Worm (Caenorhabditis elegans) whole organism, L2 larva: ENCODE results near the gene ceh-19.

Experiments
- Y55F3AM.14 ChIP-seq: fragments of 200-800 bp; sonication (Bioruptor generic); optimal IDR thresholded peaks from 2 replicates; lab custom pipeline; 2018; ENCODE audit warnings: mild to moderate bottlenecking, missing genetic modification characterization, missing compliant biosample characterization
- ZK546.5 ChIP-seq: sonication (generic microtip); optimal IDR thresholded peaks from 2 replicates; lab custom pipeline; 2017; ENCODE audit warnings: missing biosample characterization, missing genetic modification characterization
- ama-1 ChIP-seq: fragments of 150-350 bp; optimal IDR thresholded peaks from 2 replicates; lab custom pipeline; 2018; ENCODE audit warnings: inconsistent platforms
- blmp-1 ChIP-seq: sonication (generic microtip); optimal IDR thresholded peaks from 2 replicates; lab custom pipeline; 2017; ENCODE audit warnings: missing genetic modification characterization, mild to moderate bottlenecking, missing compliant biosample characterization, antibody characterized with exemption, moderate library complexity; ENCODE audit not compliant: insufficient read depth
- crh-2 ChIP-seq: sonication (generic microtip); optimal IDR thresholded peaks from 2 replicates; lab custom pipeline; 2017; ENCODE audit warnings: missing biosample characterization, missing genetic modification characterization
- dmd-4 ChIP-seq: sonication (generic microtip); optimal IDR thresholded peaks from 2 replicates; lab custom pipeline; 2017; ENCODE audit warnings: missing biosample characterization, missing genetic modification characterization
- egl-27 ChIP-seq: sonication (generic microtip); optimal IDR thresholded peaks from 3 replicates; lab custom pipeline; 2017; ENCODE audit warnings: missing biosample characterization, missing genetic modification reagents, missing genetic modification characterization
- elt-1 ChIP-seq: fragments of 150-350 bp; optimal IDR thresholded peaks from 2 replicates; lab custom pipeline; 2014; ENCODE audit warnings: missing biosample characterization, missing genetic modification characterization
- elt-3 ChIP-seq: sonication (generic microtip); optimal IDR thresholded peaks from 2 replicates; lab custom pipeline; 2017; ENCODE audit warnings: missing biosample characterization, missing genetic modification characterization
- fos-1 ChIP-seq: fragments of 150-350 bp; optimal IDR thresholded peaks from 2 replicates; lab custom pipeline; 2014; ENCODE audit warnings: missing biosample characterization, missing genetic modification characterization
- gmeb-1 ChIP-seq: fragments of 150-350 bp; optimal IDR thresholded peaks from 2 replicates; lab custom pipeline; 2014; ENCODE audit warnings: missing biosample characterization, missing genetic modification characterization
- lin-11 ChIP-seq: fragments of 150-350 bp; sonication (generic microtip); optimal IDR thresholded peaks from 2 replicates; lab custom pipeline; 2014; ENCODE audit warnings: missing biosample characterization, missing genetic modification characterization, inconsistent platforms, mixed read lengths
- lin-13 ChIP-seq: fragments of 150-350 bp; optimal IDR thresholded peaks from 2 replicates; lab custom pipeline; 2014; ENCODE audit warnings: missing biosample characterization, missing genetic modification reagents, missing genetic modification characterization
- lin-39 ChIP-seq: fragments of 150-350 bp; optimal IDR thresholded peaks from 2 replicates; lab custom pipeline; 2014; ENCODE audit warnings: missing biosample characterization, missing genetic modification reagents, missing genetic modification characterization
- lsy-2 ChIP-seq, 2 experiments: fragments of 150-350 bp in 1 of 2; sonication (generic microtip) in 1 of 2; optimal IDR thresholded peaks; 2 replicates each; lab custom pipeline; 2014 to 2017; ENCODE audit warnings: missing biosample characterization in 2 of 2, missing genetic modification characterization in 2 of 2
- mab-5 ChIP-seq: fragments of 150-350 bp; optimal IDR thresholded peaks from 2 replicates; lab custom pipeline; 2014; ENCODE audit warnings: missing biosample characterization, missing genetic modification characterization
- mbf-1 ChIP-seq: sonication (generic microtip); optimal IDR thresholded peaks from 2 replicates; lab custom pipeline; 2017; ENCODE audit warnings: missing biosample characterization, missing genetic modification characterization
- mdl-1 ChIP-seq, 2 experiments: fragments of 150-350 bp in 1 of 2; sonication (generic microtip) in 1 of 2; optimal IDR thresholded peaks; 2 replicates each; lab custom pipeline; 2017; ENCODE audit warnings: missing biosample characterization in 2 of 2, missing genetic modification characterization in 2 of 2
- nhr-10 ChIP-seq: sonication (generic microtip); optimal IDR thresholded peaks from 2 replicates; lab custom pipeline; 2017; ENCODE audit warnings: missing biosample characterization, missing genetic modification characterization
- nhr-11 ChIP-seq: fragments of 150-350 bp; optimal IDR thresholded peaks from 2 replicates; lab custom pipeline; 2014; ENCODE audit warnings: missing biosample characterization, missing genetic modification characterization
- nhr-12 ChIP-seq: fragments of 150-350 bp; optimal IDR thresholded peaks from 2 replicates; lab custom pipeline; 2014; ENCODE audit warnings: missing biosample characterization, missing genetic modification characterization
- nhr-129 ChIP-seq: fragments of 150-350 bp; optimal IDR thresholded peaks from 2 replicates; lab custom pipeline; 2014; ENCODE audit warnings: missing biosample characterization, missing genetic modification characterization
- nhr-21 ChIP-seq: fragments of 150-350 bp; optimal IDR thresholded peaks from 2 replicates; lab custom pipeline; 2014; ENCODE audit warnings: missing biosample characterization, missing genetic modification characterization
- nhr-25 ChIP-seq: fragments of 150-350 bp; sonication (generic microtip); optimal IDR thresholded peaks from 3 replicates; lab custom pipeline; 2014; ENCODE audit warnings: missing biosample characterization, missing genetic modification characterization
- nhr-6 ChIP-seq: fragments of 150-350 bp; optimal IDR thresholded peaks from 2 replicates; lab custom pipeline; 2014; ENCODE audit warnings: missing biosample characterization, missing genetic modification characterization
- nhr-77 ChIP-seq: fragments of 150-350 bp; optimal IDR thresholded peaks from 2 replicates; lab custom pipeline; 2014; ENCODE audit warnings: missing biosample characterization, missing genetic modification characterization
- sem-4 ChIP-seq: fragments of 150-350 bp; optimal IDR thresholded peaks from 2 replicates; lab custom pipeline; 2014; ENCODE audit warnings: missing biosample characterization, missing genetic modification reagents, missing genetic modification characterization
- skn-1 ChIP-seq: sonication (generic microtip); optimal IDR thresholded peaks from 2 replicates; lab custom pipeline; 2017; ENCODE audit warnings: missing biosample characterization, missing genetic modification characterization
- sma-3 ChIP-seq: sonication (generic microtip); optimal IDR thresholded peaks from 2 replicates; lab custom pipeline; 2016; ENCODE audit warnings: missing genetic modification reagents, missing genetic modification characterization, missing compliant biosample characterization
- sma-9 ChIP-seq, 2 experiments: fragments of 150-350 bp in 1 of 2; sonication (generic microtip) in 1 of 2; optimal IDR thresholded peaks; 2 replicates each; lab custom pipeline; 2014 to 2016; ENCODE audit warnings: missing genetic modification characterization in 2 of 2, mild to moderate bottlenecking in 1 of 2, missing biosample characterization in 1 of 2, missing compliant biosample characterization in 1 of 2, missing genetic modification reagents in 1 of 2, moderate library complexity in 1 of 2
- snpc-4 ChIP-seq: fragments of 150-350 bp; optimal IDR thresholded peaks from 2 replicates; lab custom pipeline; 2014; ENCODE audit warnings: missing biosample characterization, missing genetic modification characterization
- unc-39 ChIP-seq: fragments of 150-350 bp; optimal IDR thresholded peaks from 2 replicates; lab custom pipeline; 2014; ENCODE audit warnings: missing biosample characterization, missing genetic modification characterization
- unc-55 ChIP-seq: fragments of 150-350 bp; sonication (generic microtip); optimal IDR thresholded peaks from 3 replicates; lab custom pipeline; 2014; ENCODE audit warnings: missing biosample characterization, missing genetic modification reagents, missing genetic modification characterization
- unc-62 ChIP-seq: fragments of 150-350 bp; optimal IDR thresholded peaks from 2 replicates; lab custom pipeline; 2014; ENCODE audit warnings: missing biosample characterization, missing genetic modification reagents, missing genetic modification characterization
- ztf-1 ChIP-seq: fragments of 200-800 bp; sonication (Bioruptor generic); conservative IDR thresholded peaks from 2 replicates; pipeline ENCODE4 v1.3.6; 2022; ENCODE audit warnings: missing genetic modification characterization, missing compliant biosample characterization
- ztf-11 ChIP-seq: sonication (generic microtip); optimal IDR thresholded peaks from 2 replicates; lab custom pipeline; 2017; ENCODE audit warnings: missing biosample characterization, missing genetic modification characterization
- ztf-4 ChIP-seq: fragments of 150-350 bp; optimal IDR thresholded peaks from 2 replicates; lab custom pipeline; 2014; ENCODE audit warnings: missing biosample characterization, missing genetic modification characterization

ceh-19 gene

ce11 chrIV:7955849-7956248 lies at the start of gene ceh-19:
Gene ceh-19 (minus strand): TSS chrIV:7955949.
- TF ChIP-seq elt-3 = no peak
- TF ChIP-seq fos-1 (tag; lab: Kevin White, UChicago) = no peak
- TF ChIP-seq crh-2 = no peak
- TF ChIP-seq snpc-4 (tag; lab: Kevin White, UChicago) = no peak
- no peak for TF ChIP-seq nhr-6 (tag; lab: Kevin White, UChicago)
- TF ChIP-seq gmeb-1 (tag; lab: Kevin White, UChicago) = no peak
- TF ChIP-seq ZK546.5 (tag; lab: Kevin White, UChicago) = no peak
- TF ChIP-seq nhr-129 (tag; lab: Kevin White, UChicago) = no peak
- no peak for TF ChIP-seq nhr-21 (tag; lab: Kevin White, UChicago)
- no peak for TF ChIP-seq egl-27 (tag; lab: Kevin White, UChicago)
- no peak for TF ChIP-seq lin-13
- no peak for TF ChIP-seq unc-55 (GFP tag; lab: Kevin White, UChicago)
- TF ChIP-seq nhr-10 (tag; lab: Kevin White, UChicago) = no peak
- no peak for TF ChIP-seq nhr-12 (tag; lab: Kevin White, UChicago)
- no peak for TF ChIP-seq dmd-4 (tag; lab: Kevin White, UChicago)
- TF ChIP-seq sma-9 (GFP tag; optimal IDR thresholded peaks at IDR 0.05; lab: Kevin White, UChicago) = no peak
- TF ChIP-seq sma-9 (tag; optimal IDR thresholded peaks at IDR 0.05; lab: Kevin White, UChicago) = no peak
- TF ChIP-seq sem-4 (tag; lab: Kevin White, UChicago) = no peak

DNA sequence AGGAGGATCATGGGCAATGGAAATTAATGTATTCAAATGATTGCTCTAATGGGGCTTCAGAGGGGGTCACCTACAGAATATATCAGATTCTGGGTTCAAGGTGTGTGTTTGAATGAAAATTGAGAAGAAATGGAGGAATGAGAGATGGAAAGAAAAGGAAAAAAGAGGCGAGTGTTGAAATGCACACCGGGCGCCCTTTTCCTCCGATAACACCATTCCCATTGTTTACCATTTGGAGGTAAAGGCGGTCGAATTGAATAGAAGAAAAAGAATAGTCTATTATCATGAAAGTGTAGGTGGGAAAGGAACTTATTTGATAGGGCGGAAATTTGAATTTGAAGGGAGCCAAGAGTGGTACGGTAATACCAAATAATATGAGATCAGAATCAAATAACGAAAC lies 49.6 kb upstream of the ceh-19 start:
- TF ChIP-seq fos-1 (tag; lab: Kevin White, UChicago) (peak; percentile 23), nhr-25 (tag; lab: Kevin White, UChicago) (no peak)
- TF ChIP-seq, all 48 proteins: peak for 1

- TF ChIP-seq nhr-6 (tag; lab: Kevin White, UChicago) (no peak), lin-11 (tag; lab: Kevin White, UChicago) (no peak), unc-62 (no peak), lin-39 (tag; lab: Kevin White, UChicago) (no peak), unc-55 (GFP tag; lab: Kevin White, UChicago) (no peak), sma-3 (GFP tag; lab: Kevin White, UChicago) (no peak), ztf-11 (tag; lab: Kevin White, UChicago) (no peak), skn-1 (no peak), unc-39 (tag; lab: Kevin White, UChicago) (no peak), sem-4 (tag; lab: Kevin White, UChicago) (no peak), mbf-1 (tag; lab: Kevin White, UChicago) (no peak), nhr-25 (tag; lab: Kevin White, UChicago) (no peak), gmeb-1 (tag; lab: Kevin White, UChicago) (no peak)
Measured at ce11 chrIV:8004019-8004418, 48.3 kb upstream of the ceh-19 start, which contains the start of gene rig-4. Gene rig-4 (minus strand): TSS chrIV:8004119.

DNA sequence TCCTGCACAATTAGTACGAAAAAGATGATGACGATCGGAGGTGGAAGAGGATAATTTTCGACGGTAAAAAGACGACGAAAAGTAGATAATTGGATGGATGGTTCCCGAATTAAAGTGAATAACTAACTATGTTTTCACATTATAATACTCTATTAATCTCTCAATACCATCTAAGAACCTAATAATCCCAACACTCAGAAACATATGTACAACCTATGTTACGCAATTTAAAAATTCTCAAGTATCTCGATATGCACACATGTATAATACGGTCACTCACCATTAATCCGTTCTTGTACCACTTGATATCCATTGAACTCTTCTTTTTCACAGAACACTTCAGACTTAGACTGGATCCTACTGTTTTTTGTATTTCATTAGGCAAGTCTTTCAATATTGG lies 45.0 kb upstream of the ceh-19 start:
- TF ChIP-seq nhr-25 (tag; lab: Kevin White, UChicago) (peak; percentile 31), lin-13 (no peak)
- TF ChIP-seq, all 48 proteins: peak for 1

DNA sequence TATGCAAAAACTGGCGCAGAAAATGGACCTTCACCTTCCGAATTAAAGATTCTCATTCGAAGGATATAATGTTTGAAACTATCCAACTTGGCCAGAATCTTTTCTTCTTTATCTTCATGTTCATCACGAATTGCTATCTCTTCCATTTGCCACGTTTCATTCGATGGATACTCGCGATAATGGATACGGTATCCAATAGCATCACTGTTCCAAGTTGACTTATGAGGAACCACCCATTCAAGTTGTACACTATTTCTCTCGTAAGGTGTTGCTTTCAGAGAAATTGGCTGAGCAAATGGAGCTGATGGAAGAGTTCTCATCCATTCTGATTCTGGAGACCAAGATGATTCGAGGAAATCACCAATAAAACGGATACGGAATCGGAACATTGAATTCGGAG lies 39.0 kb upstream of the ceh-19 start:
- TF ChIP-seq ztf-4 (tag; lab: Kevin White, UChicago) (no peak), Y55F3AM.14 (no peak), nhr-77 (tag; lab: Kevin White, UChicago) (no peak), elt-1 (tag; lab: Kevin White, UChicago) (no peak), sma-9 (GFP tag; optimal IDR thresholded peaks at IDR 0.05; lab: Kevin White, UChicago) (no peak), sma-9 (tag; optimal IDR thresholded peaks at IDR 0.05; lab: Kevin White, UChicago) (no peak), nhr-11 (tag; lab: Kevin White, UChicago) (no peak), mab-5 (tag; lab: Kevin White, UChicago) (no peak), mdl-1 (tag; optimal IDR thresholded peaks at IDR 0.05; lab: Kevin White, UChicago) (no peak), nhr-21 (tag; lab: Kevin White, UChicago) (no peak), ZK546.5 (tag; lab: Kevin White, UChicago) (no peak), gmeb-1 (tag; lab: Kevin White, UChicago) (no peak), ztf-1 (GFP tag; lab: Robert Waterston, UW) (no peak), skn-1 (no peak), nhr-10 (tag; lab: Kevin White, UChicago) (no peak), lsy-2 (tag; optimal IDR thresholded peaks at IDR 0.05; lab: Kevin White, UChicago) (no peak), blmp-1 (tag; lab: Kevin White, UChicago) (no peak), egl-27 (tag; lab: Kevin White, UChicago) (no peak), ama-1 (no peak)
